Worm (Caenorhabditis elegans): ENCODE data around the gene C10E2.5.
A peak's percentile ranks its signal among the peaks of the same experiment; 100 is the strongest.

Gene C10E2.5

ce11 chrX:16721930-16722329, 32.4 kb downstream of the C10E2.5 start:
- TF ChIP-seq tbp1 (GFP tag; optimal IDR thresholded peaks at IDR 0.05) (peak; percentile 41), ekl-4 (GFP tag; IDR thresholded peaks at IDR 0.05) (no peak), snpc-4 (GFP tag; optimal IDR thresholded peaks at IDR 0.05) (peak; percentile 96), snpc-4 (tag; optimal IDR thresholded peaks at IDR 0.05) (peak; percentile 81 to 96 (median 94)), rcor-1 (GFP tag; IDR thresholded peaks at IDR 0.05) (0 out of 2 replicates have a peak, but pooled peaks have one; percentile 31), hmg-1.2 (GFP tag; IDR thresholded peaks at IDR 0.05) (peak; percentile 38; the same call in 1 of the 2 replicates), Y79H2A.3 (GFP tag; conservative IDR thresholded peaks at IDR 0.05) (no peak), him-1 (tag; optimal IDR thresholded peaks at IDR 0.05) (peak; percentile 69), pha-4 (tag; optimal IDR thresholded peaks at IDR 0.05) (no peak), snpc-1.1 (tag; optimal IDR thresholded peaks at IDR 0.05; ENCODE audit: insufficient read depth) (peak; percentile 95), rpc-1 (optimal IDR thresholded peaks at IDR 0.05) (no peak), rpc-1 (tag; optimal IDR thresholded peaks at IDR 0.05) (peak; percentile 7), D2030.7 (GFP tag; IDR thresholded peaks at IDR 0.05) (peak; percentile 67), hrde-1 (tag; optimal IDR thresholded peaks at IDR 0.05; ENCODE audit: borderline replicate concordance) (peak; percentile 29), snpc-1.3 (tag; optimal IDR thresholded peaks at IDR 0.05; ENCODE audit: insufficient read depth) (peak; percentile 90), mes-4 (tag; optimal IDR thresholded peaks at IDR 0.05) (no peak), Y53G8AR.9 (GFP tag; conservative IDR thresholded peaks at IDR 0.05) (0 out of 2 replicates have a peak, but pooled peaks have one; percentile 55), snpc-3.4 (tag; optimal IDR thresholded peaks at IDR 0.05) (peak; percentile 93), aptf-2 (GFP tag; conservative IDR thresholded peaks at IDR 0.05) (0 out of 2 replicates have a peak, but pooled peaks have one; percentile 39)

DNA sequence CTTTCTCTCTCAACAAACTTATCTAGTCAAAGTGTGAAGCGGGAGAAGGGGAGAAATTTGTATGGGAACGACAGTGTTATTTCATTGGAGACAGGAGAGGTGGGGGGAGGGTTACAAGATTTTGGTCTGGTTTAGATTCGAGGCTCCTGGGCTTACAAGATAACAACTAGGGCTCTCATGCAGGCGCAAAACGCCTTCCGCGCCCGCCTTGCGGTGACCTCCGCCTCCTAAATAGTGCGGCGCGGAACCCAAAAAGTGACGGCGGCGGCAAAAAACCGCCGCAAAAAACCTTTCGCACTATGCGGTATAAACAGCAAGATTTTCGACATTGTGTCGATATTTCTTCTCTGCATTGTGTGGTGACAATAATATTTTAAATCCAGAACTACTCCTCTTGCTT, 38.4 kb downstream of the C10E2.5 start:
- TF ChIP-seq mel-28 (tag; optimal IDR thresholded peaks at IDR 0.05; ENCODE audit: borderline replicate concordance) (no peak), zfh-2 (GFP tag; conservative IDR thresholded peaks at IDR 0.05) (peak; percentile 62)

DNA sequence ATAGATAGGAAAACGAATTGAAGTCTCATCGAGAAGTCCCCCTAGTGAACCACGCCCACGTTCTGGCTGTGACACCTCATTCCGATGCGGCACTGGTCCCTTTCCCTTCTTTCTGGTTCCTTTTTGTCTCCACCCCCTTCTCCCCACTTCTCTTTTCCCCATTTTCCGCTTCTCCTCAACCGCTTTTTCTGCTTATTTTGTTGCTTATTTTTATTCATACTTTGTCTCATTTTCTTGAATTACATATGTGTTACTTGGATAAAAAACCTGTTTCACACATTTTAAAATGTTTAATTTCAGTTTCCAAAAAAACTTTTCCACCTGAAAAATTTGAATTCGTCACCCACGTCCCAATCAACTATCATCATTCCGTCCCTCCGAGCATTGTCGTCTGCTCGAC, 43.0 kb downstream of the C10E2.5 start, which contains the start of gene lgc-53:
TSS of gene lgc-53 (plus strand) at position 301 of the 400 bp plus-strand sequence.
- TF ChIP-seq hlh-26 (GFP tag; conservative IDR thresholded peaks at IDR 0.05): no peak
- TF ChIP-seq B0336.3 (GFP tag; IDR thresholded peaks at IDR 0.05): no peak
- no peak for TF ChIP-seq nhr-27 (tag; optimal IDR thresholded peaks at IDR 0.05)
- TF ChIP-seq snpc-3.4 (tag; optimal IDR thresholded peaks at IDR 0.05): no peak
- TF ChIP-seq Y56A3A.18 (GFP tag; IDR thresholded peaks at IDR 0.05): no peak
- no peak for TF ChIP-seq B0261.1 (tag; optimal IDR thresholded peaks at IDR 0.05)
- TF ChIP-seq mcd-1 (GFP tag; IDR thresholded peaks at IDR 0.05): no peak
- TF ChIP-seq T26A5.8 (tag; optimal IDR thresholded peaks at IDR 0.05): no peak
- TF ChIP-seq madf-3 (GFP tag; IDR thresholded peaks at IDR 0.05): no peak
- TF ChIP-seq ekl-4 (GFP tag; IDR thresholded peaks at IDR 0.05): no peak
- no peak for TF ChIP-seq cebp-2 (GFP tag; IDR thresholded peaks at IDR 0.05)
- no peak for TF ChIP-seq madf-8 (GFP tag; conservative IDR thresholded peaks at IDR 0.05)
- TF ChIP-seq sptf-2 (GFP tag; optimal IDR thresholded peaks at IDR 0.05): no peak

DNA sequence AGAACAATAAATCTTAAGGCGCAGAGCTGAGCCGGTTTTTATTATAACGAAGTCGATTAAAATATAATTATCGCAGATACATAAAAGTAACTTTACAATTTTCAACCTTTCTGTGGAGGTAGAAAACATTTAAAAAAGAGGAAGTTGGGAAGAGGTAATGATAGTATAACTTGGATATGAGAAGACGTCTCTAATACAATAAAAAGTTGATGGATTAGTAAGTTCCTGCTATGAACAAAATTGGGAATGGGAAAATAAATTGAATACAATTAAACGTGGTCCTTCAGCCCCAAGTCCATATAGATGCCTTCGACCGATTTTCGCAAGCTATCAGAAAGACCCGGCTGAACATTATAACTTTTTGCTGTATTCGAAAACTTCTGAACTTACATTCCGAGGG, 48.8 kb downstream of the C10E2.5 start:
- TF ChIP-seq rpc-1 (optimal IDR thresholded peaks at IDR 0.05) (no peak), rpc-1 (tag; optimal IDR thresholded peaks at IDR 0.05) (no peak)

- TF ChIP-seq atf-7 (tag; optimal IDR thresholded peaks at IDR 0.05): no peak
- TF ChIP-seq B0336.3 (GFP tag; IDR thresholded peaks at IDR 0.05): no peak
- no peak for TF ChIP-seq snpc-4 (GFP tag; optimal IDR thresholded peaks at IDR 0.05)
- TF ChIP-seq snpc-4 (tag; optimal IDR thresholded peaks at IDR 0.05): peak in 1 of 4 experiments; percentile 1
- peak; percentile 12 for TF ChIP-seq ZK185.1 (tag; optimal IDR thresholded peaks at IDR 0.05; ENCODE audit: poor library complexity, severe bottlenecking)
- peak; percentile 50; the same call in 1 of the 2 replicates for TF ChIP-seq pbrm-1 (GFP tag; IDR thresholded peaks at IDR 0.05)
- TF ChIP-seq nhr-179 (tag; optimal IDR thresholded peaks at IDR 0.05): no peak
- TF ChIP-seq cebp-1 (GFP tag; IDR thresholded peaks at IDR 0.05): peak; percentile 23; the same call in 1 of the 2 replicates
- TF ChIP-seq cebp-1 (tag; optimal IDR thresholded peaks at IDR 0.05): peak; percentile 93
- TF ChIP-seq C17E4.6 (GFP tag; IDR thresholded peaks at IDR 0.05): no peak
- TF ChIP-seq hmg-1.2 (GFP tag; IDR thresholded peaks at IDR 0.05): peak; percentile 88
- TF ChIP-seq lin-40 (tag; optimal IDR thresholded peaks at IDR 0.05): peak; percentile 4
- no peak for TF ChIP-seq nfyb-1 (GFP tag; IDR thresholded peaks at IDR 0.05)
These were observed 50.3 kb downstream of the C10E2.5 start for ce11 chrX:16704086-16704485.
